Worm (Caenorhabditis elegans): ENCODE results near the gene npr-17.

npr-17 gene

DNA sequence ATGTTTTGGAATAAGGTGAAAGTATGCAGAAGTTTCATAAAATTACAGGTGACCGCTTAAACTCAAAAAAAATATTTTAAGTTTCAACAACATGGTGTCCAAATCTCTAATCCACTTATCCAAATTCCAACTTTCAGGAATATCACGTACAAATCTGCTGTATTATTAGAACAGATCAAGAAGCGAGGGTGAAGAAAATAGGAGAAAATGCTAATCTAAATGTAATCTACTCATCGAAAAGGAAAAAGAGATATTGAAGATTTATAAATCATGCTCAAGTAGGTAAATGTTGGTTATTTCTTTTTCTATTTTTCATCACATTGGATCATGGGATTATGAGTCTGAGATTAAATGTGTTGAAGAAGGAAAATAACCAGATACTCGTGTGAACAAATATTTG is 5.3 kb upstream of the npr-17 start:
- TF ChIP-seq tra-4 (tag; optimal IDR thresholded peaks at IDR 0.05) (no peak), ama-1 (optimal IDR thresholded peaks at IDR 0.05) (no peak), pes-1 (GFP tag; IDR thresholded peaks at IDR 0.05) (no peak), ets-7 (tag; optimal IDR thresholded peaks at IDR 0.05) (no peak)

DNA sequence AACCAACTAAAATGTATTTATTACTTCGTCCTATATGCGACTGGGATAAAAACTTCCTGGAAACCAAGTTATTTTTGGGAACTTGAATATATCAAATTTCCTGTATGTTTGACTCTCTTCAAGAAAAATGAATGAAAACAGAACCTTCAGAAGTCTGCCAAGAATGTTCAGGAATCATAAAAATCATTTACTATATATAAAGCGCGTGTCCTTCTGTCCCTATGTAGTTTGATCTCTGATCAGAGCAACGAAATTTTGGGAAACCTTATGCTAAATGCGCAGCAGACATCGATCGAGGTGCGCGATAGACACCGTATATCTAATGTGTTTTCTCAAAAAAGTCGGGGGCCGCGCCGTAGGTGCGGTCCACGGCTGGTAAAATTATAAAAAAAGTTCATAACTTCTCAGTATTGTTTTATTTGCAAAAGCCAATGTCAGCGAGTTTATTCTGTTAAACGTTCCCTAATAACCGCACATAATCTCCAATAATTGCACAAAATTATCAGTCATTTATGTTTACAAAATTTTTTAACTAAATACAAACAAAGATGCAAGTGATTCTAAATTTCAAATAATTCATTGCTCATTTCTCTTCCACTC is 1.3 kb upstream of the npr-17 start:
- no peak for TF ChIP-seq tra-4 (tag; optimal IDR thresholded peaks at IDR 0.05)
- TF ChIP-seq ceh-13 (GFP tag; optimal IDR thresholded peaks at IDR 0.05): no peak
- no peak for TF ChIP-seq aly-1 (tag; optimal IDR thresholded peaks at IDR 0.05)
- no peak for TF ChIP-seq hnd-1 (tag; optimal IDR thresholded peaks at IDR 0.05)
- TF ChIP-seq ets-7 (tag; optimal IDR thresholded peaks at IDR 0.05): no peak
- TF ChIP-seq ceh-36 (tag; optimal IDR thresholded peaks at IDR 0.05): no peak
- TF ChIP-seq B0310.2 (tag; optimal IDR thresholded peaks at IDR 0.05): no peak
- no peak for TF ChIP-seq hmbx-1 (tag; optimal IDR thresholded peaks at IDR 0.05)
- TF ChIP-seq scrt-1 (GFP tag; IDR thresholded peaks at IDR 0.05): no peak
- no peak for TF ChIP-seq sea-1 (GFP tag; conservative IDR thresholded peaks at IDR 0.05)
- no peak for TF ChIP-seq hmg-4 (GFP tag; optimal IDR thresholded peaks at IDR 0.05)
- no peak for TF ChIP-seq flt-1 (GFP tag; IDR thresholded peaks at IDR 0.05)
- TF ChIP-seq tbx-37 (GFP tag; conservative IDR thresholded peaks at IDR 0.05): no peak
- TF ChIP-seq F13C5.2 (tag; optimal IDR thresholded peaks at IDR 0.05): no peak
- no peak for TF ChIP-seq pes-1 (GFP tag; IDR thresholded peaks at IDR 0.05)
- no peak for TF ChIP-seq tbx-11 (GFP tag; IDR thresholded peaks at IDR 0.05)
- no peak for TF ChIP-seq ama-1 (optimal IDR thresholded peaks at IDR 0.05)

DNA sequence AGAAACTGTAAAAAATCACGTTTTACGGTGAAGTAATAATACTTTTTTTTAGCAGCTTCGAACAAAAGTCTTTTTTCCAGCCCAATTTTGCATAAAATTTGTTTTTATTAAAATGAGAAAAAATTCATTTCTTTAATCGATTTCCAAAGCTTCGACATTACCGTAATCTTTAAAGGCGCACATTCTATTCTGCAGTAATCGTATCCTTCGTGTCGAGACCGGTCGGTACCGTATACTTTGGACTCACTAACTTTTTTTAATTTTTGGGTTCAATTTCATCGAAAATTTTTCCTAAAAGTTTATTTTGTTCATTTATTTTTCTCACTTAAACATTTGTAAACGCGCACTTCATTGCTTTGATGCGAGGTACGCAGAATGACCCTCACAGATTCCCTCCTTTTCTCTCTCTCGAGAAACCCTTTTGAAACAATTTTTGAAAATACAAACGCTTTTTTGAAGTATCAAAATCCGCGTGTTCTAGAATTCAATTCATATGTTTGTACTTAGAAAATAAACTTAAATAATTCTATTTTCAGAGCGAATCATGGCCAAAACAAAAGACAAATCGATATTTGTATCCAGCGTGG is 9.6 kb downstream of the npr-17 start, which contains the start of gene hrpk-2:
Gene hrpk-2 (plus strand): TSS at position 537 of the 587 bp plus-strand sequence.
- TF ChIP-seq hmg-4 (GFP tag; optimal IDR thresholded peaks at IDR 0.05) (no peak), B0310.2 (tag; optimal IDR thresholded peaks at IDR 0.05) (no peak)

DNA sequence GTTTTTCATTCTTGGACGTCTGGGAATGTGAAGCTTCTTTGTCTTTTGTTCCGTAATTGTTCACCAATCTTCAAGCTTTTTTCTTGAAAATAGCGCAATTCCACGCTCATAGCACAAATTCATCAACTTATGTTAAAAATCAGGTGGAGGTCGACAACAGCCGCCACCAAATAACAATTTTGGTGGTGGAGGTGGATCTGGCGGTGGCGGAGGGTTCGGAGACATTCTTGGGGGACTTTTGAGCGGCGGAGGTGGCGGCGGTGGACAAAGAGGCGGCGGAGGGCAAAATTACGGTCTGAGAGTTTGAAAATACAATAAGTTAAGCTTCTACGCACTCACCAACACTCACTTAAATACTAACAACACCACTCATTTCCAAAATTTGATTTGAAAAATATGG is 14.3 kb downstream of the npr-17 start:
- TF ChIP-seq pes-1 (GFP tag; IDR thresholded peaks at IDR 0.05) (no peak), tra-4 (tag; optimal IDR thresholded peaks at IDR 0.05) (no peak), ceh-13 (GFP tag; optimal IDR thresholded peaks at IDR 0.05) (no peak), hmbx-1 (tag; optimal IDR thresholded peaks at IDR 0.05) (no peak), flt-1 (GFP tag; IDR thresholded peaks at IDR 0.05) (no peak), sea-1 (GFP tag; conservative IDR thresholded peaks at IDR 0.05) (no peak), tbx-37 (GFP tag; conservative IDR thresholded peaks at IDR 0.05) (no peak), aly-1 (tag; optimal IDR thresholded peaks at IDR 0.05) (no peak), hmg-4 (GFP tag; optimal IDR thresholded peaks at IDR 0.05) (no peak), scrt-1 (GFP tag; IDR thresholded peaks at IDR 0.05) (no peak), tbx-11 (GFP tag; IDR thresholded peaks at IDR 0.05) (no peak), ama-1 (optimal IDR thresholded peaks at IDR 0.05) (no peak), F13C5.2 (tag; optimal IDR thresholded peaks at IDR 0.05) (no peak)

DNA sequence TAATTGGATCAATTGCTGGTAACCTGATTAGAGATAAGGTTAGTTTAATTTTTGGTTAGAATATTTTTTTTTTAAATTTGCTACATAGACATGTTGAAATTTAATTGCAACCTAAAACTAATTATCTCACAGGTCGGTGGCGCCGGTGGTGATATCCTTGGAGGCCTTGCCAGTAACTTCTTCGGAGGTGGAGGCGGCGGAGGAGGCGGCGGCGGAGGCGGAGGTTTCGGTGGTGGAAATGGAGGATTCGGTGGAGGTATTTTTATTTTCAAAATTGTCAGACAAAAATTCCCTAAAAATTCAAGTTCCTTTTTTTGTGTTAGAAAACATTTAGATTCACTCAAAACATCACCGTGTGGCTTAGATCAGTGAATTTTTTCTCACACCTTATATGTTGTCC is 15.0 kb downstream of the npr-17 start:
- no peak for TF ChIP-seq F13C5.2 (tag; optimal IDR thresholded peaks at IDR 0.05)
- no peak for TF ChIP-seq hmg-4 (GFP tag; optimal IDR thresholded peaks at IDR 0.05)
- no peak for TF ChIP-seq tra-4 (tag; optimal IDR thresholded peaks at IDR 0.05)
- no peak for TF ChIP-seq tbx-37 (GFP tag; conservative IDR thresholded peaks at IDR 0.05)
- TF ChIP-seq ceh-36 (tag; optimal IDR thresholded peaks at IDR 0.05): no peak
- TF ChIP-seq tbx-11 (GFP tag; IDR thresholded peaks at IDR 0.05): no peak
- TF ChIP-seq aly-1 (tag; optimal IDR thresholded peaks at IDR 0.05): no peak
- TF ChIP-seq sea-1 (GFP tag; conservative IDR thresholded peaks at IDR 0.05): no peak
- TF ChIP-seq pes-1 (GFP tag; IDR thresholded peaks at IDR 0.05): no peak
- no peak for TF ChIP-seq B0310.2 (tag; optimal IDR thresholded peaks at IDR 0.05)
- no peak for TF ChIP-seq hmbx-1 (tag; optimal IDR thresholded peaks at IDR 0.05)
- no peak for TF ChIP-seq scrt-1 (GFP tag; IDR thresholded peaks at IDR 0.05)
- no peak for TF ChIP-seq hnd-1 (tag; optimal IDR thresholded peaks at IDR 0.05)
- no peak for TF ChIP-seq ceh-13 (GFP tag; optimal IDR thresholded peaks at IDR 0.05)
- no peak for TF ChIP-seq ama-1 (optimal IDR thresholded peaks at IDR 0.05)

- no peak for TF ChIP-seq pes-1 (GFP tag; IDR thresholded peaks at IDR 0.05)
- no peak for TF ChIP-seq hmg-4 (GFP tag; optimal IDR thresholded peaks at IDR 0.05)
- no peak for TF ChIP-seq ceh-13 (GFP tag; optimal IDR thresholded peaks at IDR 0.05)
- TF ChIP-seq sea-1 (GFP tag; conservative IDR thresholded peaks at IDR 0.05): no peak
- TF ChIP-seq scrt-1 (GFP tag; IDR thresholded peaks at IDR 0.05): no peak
These were observed 16.6 kb downstream of the npr-17 start, which contains the start of gene clp-1 for ce11 chrIII:7979659-7980058. clp-1 (plus strand) TSS chrIII:7979959.

ce11 chrIII:7978723-7979122 is 17.5 kb downstream of the npr-17 start:
- TF ChIP-seq ama-1 (optimal IDR thresholded peaks at IDR 0.05) (no peak), flt-1 (GFP tag; IDR thresholded peaks at IDR 0.05) (no peak), ets-7 (tag; optimal IDR thresholded peaks at IDR 0.05) (no peak), sea-1 (GFP tag; conservative IDR thresholded peaks at IDR 0.05) (no peak), tbx-11 (GFP tag; IDR thresholded peaks at IDR 0.05) (no peak), aly-1 (tag; optimal IDR thresholded peaks at IDR 0.05) (no peak), scrt-1 (GFP tag; IDR thresholded peaks at IDR 0.05) (no peak)

DNA sequence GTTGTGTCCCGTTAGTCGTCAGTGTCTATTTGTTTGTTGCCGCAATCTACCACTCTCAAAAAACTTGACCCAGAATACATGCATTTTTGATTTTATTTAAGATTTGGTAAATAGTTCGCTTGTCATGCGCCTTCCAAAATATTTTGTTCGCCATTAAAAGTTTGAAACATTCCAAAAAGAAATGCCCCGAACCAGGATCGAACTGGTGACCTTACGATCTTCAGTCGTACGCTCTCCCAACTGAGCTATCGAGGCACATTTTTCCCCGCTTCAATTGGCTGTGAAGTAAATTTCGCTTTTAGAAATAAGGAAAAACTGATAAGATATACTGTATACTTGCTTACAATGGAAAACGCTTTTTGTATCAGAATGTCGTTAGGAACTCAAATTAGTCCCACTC is 18.0 kb downstream of the npr-17 start:
- TF ChIP-seq hnd-1 (tag; optimal IDR thresholded peaks at IDR 0.05): no peak
- TF ChIP-seq sea-1 (GFP tag; conservative IDR thresholded peaks at IDR 0.05): no peak
- no peak for TF ChIP-seq hmg-4 (GFP tag; optimal IDR thresholded peaks at IDR 0.05)
- TF ChIP-seq F13C5.2 (tag; optimal IDR thresholded peaks at IDR 0.05): no peak
- TF ChIP-seq B0310.2 (tag; optimal IDR thresholded peaks at IDR 0.05): no peak
- no peak for TF ChIP-seq aly-1 (tag; optimal IDR thresholded peaks at IDR 0.05)
- no peak for TF ChIP-seq ceh-36 (tag; optimal IDR thresholded peaks at IDR 0.05)
- no peak for TF ChIP-seq tbx-37 (GFP tag; conservative IDR thresholded peaks at IDR 0.05)
- no peak for TF ChIP-seq ets-7 (tag; optimal IDR thresholded peaks at IDR 0.05)
- no peak for TF ChIP-seq flt-1 (GFP tag; IDR thresholded peaks at IDR 0.05)
- no peak for TF ChIP-seq scrt-1 (GFP tag; IDR thresholded peaks at IDR 0.05)

Data from whole organism, early embryonic.